Fruit fly (Drosophila melanogaster) whole organism, pupa: Measurements from ENCODE around the gene CG13991.

Source experiments
- CG10348 ChIP-seq: fragments of 200-800 bp; sonication (Bioruptor generic); IDR thresholded peaks from 2 replicates; pipeline ENCODE4 v1.3.6; 2022; ENCODE audit warnings: missing biosample characterization, missing genetic modification characterization
- CG12605 ChIP-seq: fragments of 200-800 bp; sonication (Bioruptor generic); IDR thresholded peaks from 2 replicates; pipeline ENCODE4 v1.3.6; 2022; ENCODE audit warnings: missing biosample characterization, missing genetic modification characterization
- CG13204 ChIP-seq: fragments of 200-800 bp; sonication (Bioruptor generic); optimal IDR thresholded peaks from 2 replicates; lab custom pipeline; 2018; ENCODE audit warnings: missing biosample characterization, mild to moderate bottlenecking, missing genetic modification characterization, moderate library complexity
- CG14655 ChIP-seq: fragments of 200-800 bp; sonication (Bioruptor generic); optimal IDR thresholded peaks from 3 replicates; lab custom pipeline; 2017; ENCODE audit warnings: mild to moderate bottlenecking, missing biosample characterization, missing genetic modification reagents, missing genetic modification characterization
- CG15710 ChIP-seq: fragments of 200-800 bp; sonication (Bioruptor generic); optimal IDR thresholded peaks from 2 replicates; lab custom pipeline; 2018; ENCODE audit warnings: missing biosample characterization, mild to moderate bottlenecking, missing genetic modification characterization, moderate library complexity
- CG17806 ChIP-seq: fragments of 200-800 bp; sonication (Bioruptor generic); optimal IDR thresholded peaks from 2 replicates; lab custom pipeline; 2018; ENCODE audit warnings: missing biosample characterization, mild to moderate bottlenecking, missing genetic modification characterization, moderate library complexity
- CG32121 ChIP-seq: fragments of 200-800 bp; sonication (Bioruptor generic); IDR thresholded peaks from 2 replicates; pipeline ENCODE4 v1.3.6; 2022; ENCODE audit warnings: missing biosample characterization, missing genetic modification characterization
- CG34367 ChIP-seq: fragments of 200-800 bp; sonication (Bioruptor generic); optimal IDR thresholded peaks from 2 replicates; lab custom pipeline; 2018; ENCODE audit warnings: missing biosample characterization, mild to moderate bottlenecking, missing genetic modification characterization
- CG4496 ChIP-seq: fragments of 200-800 bp; sonication (Bioruptor generic); IDR thresholded peaks from 3 replicates; pipeline ENCODE4 v1.3.6; 2022; ENCODE audit warnings: missing biosample characterization, missing genetic modification characterization
- CG8159 ChIP-seq: fragments of 200-800 bp; sonication (Bioruptor generic); optimal IDR thresholded peaks from 3 replicates; lab custom pipeline; 2018; ENCODE audit warnings: missing biosample characterization, mild to moderate bottlenecking, missing genetic modification characterization, moderate library complexity
- CG8301 ChIP-seq: fragments of 200-800 bp; sonication (Bioruptor generic); optimal IDR thresholded peaks from 2 replicates; lab custom pipeline; 2018; ENCODE audit warnings: missing biosample characterization, mild to moderate bottlenecking, missing genetic modification characterization
- CG9948 ChIP-seq: fragments of 200-800 bp; sonication (Bioruptor generic); optimal IDR thresholded peaks from 2 replicates; lab custom pipeline; 2018; ENCODE audit warnings: missing biosample characterization, mild to moderate bottlenecking, missing genetic modification characterization, moderate library complexity
- D1 ChIP-seq: fragments of 200-800 bp; sonication (Bioruptor generic); optimal IDR thresholded peaks from 2 replicates; lab custom pipeline; 2018; ENCODE audit warnings: missing biosample characterization, mild to moderate bottlenecking, missing genetic modification characterization, moderate library complexity
- EcR ChIP-seq: fragments of 200-800 bp; sonication (Bioruptor generic); optimal IDR thresholded peaks from 3 replicates; lab custom pipeline; 2019; ENCODE audit warnings: missing biosample characterization, missing genetic modification characterization, mild to moderate bottlenecking, moderate library complexity, missing genetic modification reagents
- Ets98B ChIP-seq: fragments of 200-800 bp; sonication (Bioruptor generic); IDR thresholded peaks from 2 replicates; pipeline ENCODE4 v1.3.6; 2022; ENCODE audit warnings: missing biosample characterization, missing genetic modification characterization
- Pif1A ChIP-seq: fragments of 200-800 bp; sonication (Bioruptor generic); optimal IDR thresholded peaks from 3 replicates; lab custom pipeline; 2016; ENCODE audit warnings: missing biosample characterization, missing genetic modification characterization
- Pif1B ChIP-seq: fragments of 200-800 bp; sonication (Bioruptor generic); optimal IDR thresholded peaks from 3 replicates; lab custom pipeline; 2016; ENCODE audit warnings: missing biosample characterization, missing genetic modification characterization
- Snoo ChIP-seq: fragments of 200-800 bp; sonication (Bioruptor generic); optimal IDR thresholded peaks from 3 replicates; lab custom pipeline; 2017; ENCODE audit warnings: missing biosample characterization, mild to moderate bottlenecking, missing genetic modification characterization, inconsistent platforms
- fd96Ca ChIP-seq: fragments of 200-800 bp; sonication (Bioruptor generic); IDR thresholded peaks from 3 replicates; pipeline ENCODE4 v1.3.6; 2022; ENCODE audit warnings: missing biosample characterization, missing genetic modification characterization
- gl ChIP-seq: fragments of 200-800 bp; sonication (Bioruptor generic); optimal IDR thresholded peaks from 2 replicates; lab custom pipeline; 2018; ENCODE audit warnings: missing biosample characterization, mild to moderate bottlenecking, missing genetic modification characterization
- rn ChIP-seq: fragments of 200-800 bp; sonication (Bioruptor generic); IDR thresholded peaks from 2 replicates; pipeline ENCODE4 v1.3.6; 2022; ENCODE audit warnings: missing biosample characterization, missing genetic modification characterization

Gene CG13991

DNA sequence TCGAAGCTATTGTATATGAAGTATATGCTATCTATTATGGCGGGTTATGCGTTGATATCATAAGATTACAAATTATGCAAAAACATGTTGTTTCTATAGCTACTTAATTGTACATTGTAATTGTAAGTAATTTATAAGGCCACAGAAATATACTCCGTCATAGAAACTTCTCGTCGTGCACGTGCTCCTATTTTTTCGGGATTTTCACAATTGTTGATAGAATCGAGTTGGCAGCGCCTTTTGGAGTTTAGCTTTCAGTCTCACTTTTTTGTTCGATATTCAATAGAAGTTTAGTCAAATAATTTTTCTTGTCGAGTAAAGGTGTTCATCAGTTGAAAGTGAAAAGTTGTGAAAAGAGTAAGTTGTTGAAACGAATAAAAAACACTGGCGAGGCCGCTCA, 21.0 kb upstream of the CG13991 start, which contains the start of gene CG31642:
Gene CG31642, plus strand, starts transcription at position 301 of the 400 bp plus-strand sequence.
- TF ChIP-seq CG15710 (tag; lab: Kevin White, UChicago) (no peak), Pif1B (GFP tag; lab: Kevin White, UChicago) (no peak), CG10348 (GFP tag; lab: Robert Waterston, UW) (no peak), Snoo (tag; lab: Kevin White, UChicago) (no peak), CG14655 (GFP tag; lab: Kevin White, UChicago) (no peak), Ets98B (GFP tag; lab: Robert Waterston, UW) (no peak), CG32121 (GFP tag; lab: Robert Waterston, UW) (no peak), CG8301 (tag; lab: Kevin White, UChicago) (no peak), CG12605 (no peak), CG13204 (GFP tag; lab: Kevin White, UChicago) (no peak), CG4496 (GFP tag; lab: Robert Waterston, UW) (no peak), CG8159 (no peak), rn (GFP tag; lab: Robert Waterston, UW) (no peak), fd96Ca (no peak), D1 (no peak)

DNA sequence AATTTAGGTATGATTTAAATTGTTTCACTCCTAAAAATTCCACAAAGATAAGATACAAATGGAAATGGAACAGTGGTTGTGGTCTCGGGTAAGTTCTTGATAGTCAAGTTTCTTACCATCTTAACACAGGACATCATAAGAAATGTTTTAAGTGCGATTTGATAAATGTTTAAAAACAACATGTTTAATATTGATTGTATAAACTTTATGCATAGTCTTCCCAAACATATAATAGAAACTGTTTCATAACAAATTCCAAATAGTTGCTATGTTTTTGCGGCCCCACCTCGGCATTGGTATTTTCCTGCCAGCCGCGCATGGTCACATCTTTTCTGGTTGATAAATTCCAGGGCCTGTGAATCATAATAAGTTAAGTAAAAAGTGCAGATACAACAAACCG, 14.4 kb upstream of the CG13991 start, which contains the start of gene Arpc4:
Gene Arpc4, plus strand, starts transcription at position 318 of the 400 bp plus-strand sequence.
- no peak for TF ChIP-seq Pif1A (GFP tag; lab: Kevin White, UChicago)
- no peak for TF ChIP-seq CG12605
- TF ChIP-seq D1 = peak; percentile 82
- no peak for TF ChIP-seq EcR (GFP tag; lab: Kevin White, UChicago)
- peak; percentile 54 for TF ChIP-seq CG15710 (tag; lab: Kevin White, UChicago)
- TF ChIP-seq CG13204 (GFP tag; lab: Kevin White, UChicago) = no peak
- TF ChIP-seq CG8159 = peak; percentile 59
- TF ChIP-seq Ets98B (GFP tag; lab: Robert Waterston, UW) = no peak; the same call in 1 of the 2 replicates
- TF ChIP-seq CG9948 = peak; percentile 45
- peak; percentile 60 for TF ChIP-seq CG17806 (tag; lab: Kevin White, UChicago)
- TF ChIP-seq Snoo (tag; lab: Kevin White, UChicago) = no peak
- TF ChIP-seq CG34367 (tag; lab: Kevin White, UChicago) = peak; percentile 41
- TF ChIP-seq CG32121 (GFP tag; lab: Robert Waterston, UW) = peak; percentile 38; the same call in 1 of the 2 replicates
- no peak for TF ChIP-seq CG14655 (GFP tag; lab: Kevin White, UChicago)
- TF ChIP-seq fd96Ca = no peak
- no peak for TF ChIP-seq CG8301 (tag; lab: Kevin White, UChicago)
- TF ChIP-seq rn (GFP tag; lab: Robert Waterston, UW) = no peak
- TF ChIP-seq CG4496 (GFP tag; lab: Robert Waterston, UW) = peak; percentile 79
- TF ChIP-seq CG10348 (GFP tag; lab: Robert Waterston, UW) = no peak
- no peak for TF ChIP-seq gl (tag; lab: Kevin White, UChicago)
- no peak for TF ChIP-seq Pif1B (GFP tag; lab: Kevin White, UChicago)

dm6 chr2L:6127478-6127877, 11.7 kb upstream of the CG13991 start, which contains the start of gene WDR79:
Gene WDR79 (minus strand): TSS chr2L:6127775.
- TF ChIP-seq CG14655 (GFP tag; lab: Kevin White, UChicago) (no peak), CG34367 (tag; lab: Kevin White, UChicago) (no peak), CG12605 (no peak), Pif1B (GFP tag; lab: Kevin White, UChicago) (no peak), CG13204 (GFP tag; lab: Kevin White, UChicago) (no peak), fd96Ca (no peak), CG8159 (no peak), Ets98B (GFP tag; lab: Robert Waterston, UW) (no peak), gl (tag; lab: Kevin White, UChicago) (no peak), EcR (GFP tag; lab: Kevin White, UChicago) (no peak), D1 (no peak), CG8301 (tag; lab: Kevin White, UChicago) (no peak), CG10348 (GFP tag; lab: Robert Waterston, UW) (no peak), CG9948 (no peak), CG15710 (tag; lab: Kevin White, UChicago) (no peak), rn (GFP tag; lab: Robert Waterston, UW) (no peak), CG4496 (GFP tag; lab: Robert Waterston, UW) (no peak), Pif1A (GFP tag; lab: Kevin White, UChicago) (no peak)

DNA sequence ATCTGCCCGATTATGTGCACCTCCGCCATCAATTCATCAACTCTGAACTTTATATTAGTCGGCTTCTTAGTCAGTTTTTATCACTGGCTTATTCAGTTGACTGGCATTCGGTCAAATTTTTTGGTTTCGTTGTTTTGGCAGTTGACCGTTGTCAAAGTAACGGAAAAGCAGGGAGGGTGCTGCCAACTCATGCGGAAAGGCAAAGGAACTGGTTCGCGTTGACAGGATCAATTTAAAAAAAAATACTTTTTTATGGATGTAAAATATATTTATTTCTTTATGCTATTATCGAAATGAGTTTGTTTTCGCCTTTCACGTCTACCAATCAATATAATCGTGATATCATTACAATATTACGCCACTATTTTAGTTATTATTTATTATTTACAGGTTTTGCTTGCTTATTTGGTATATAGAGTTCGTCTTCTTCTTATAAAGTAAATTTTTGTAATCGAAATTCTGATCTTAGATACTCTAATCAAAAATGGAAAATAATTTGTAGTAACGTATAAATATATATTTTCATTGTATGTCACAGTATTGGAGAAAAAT, 8.6 kb upstream of the CG13991 start, which contains the start of the genes B9d2, tctn and CG9222:
Gene B9d2, minus strand, starts transcription at position 130 of the 552 bp plus-strand sequence.
Gene tctn, minus strand, starts transcription at position 130 of the 552 bp plus-strand sequence.
Gene CG9222, plus strand, starts transcription at position 502 of the 552 bp plus-strand sequence.
- no peak for TF ChIP-seq CG10348 (GFP tag; lab: Robert Waterston, UW)
- TF ChIP-seq Ets98B (GFP tag; lab: Robert Waterston, UW) = no peak
- TF ChIP-seq EcR (GFP tag; lab: Kevin White, UChicago) = no peak
- no peak for TF ChIP-seq Pif1A (GFP tag; lab: Kevin White, UChicago)
- no peak for TF ChIP-seq CG8159
- TF ChIP-seq CG14655 (GFP tag; lab: Kevin White, UChicago) = no peak
- TF ChIP-seq CG15710 (tag; lab: Kevin White, UChicago) = no peak
- TF ChIP-seq CG4496 (GFP tag; lab: Robert Waterston, UW) = no peak
- no peak for TF ChIP-seq CG32121 (GFP tag; lab: Robert Waterston, UW)
- no peak for TF ChIP-seq rn (GFP tag; lab: Robert Waterston, UW)

DNA sequence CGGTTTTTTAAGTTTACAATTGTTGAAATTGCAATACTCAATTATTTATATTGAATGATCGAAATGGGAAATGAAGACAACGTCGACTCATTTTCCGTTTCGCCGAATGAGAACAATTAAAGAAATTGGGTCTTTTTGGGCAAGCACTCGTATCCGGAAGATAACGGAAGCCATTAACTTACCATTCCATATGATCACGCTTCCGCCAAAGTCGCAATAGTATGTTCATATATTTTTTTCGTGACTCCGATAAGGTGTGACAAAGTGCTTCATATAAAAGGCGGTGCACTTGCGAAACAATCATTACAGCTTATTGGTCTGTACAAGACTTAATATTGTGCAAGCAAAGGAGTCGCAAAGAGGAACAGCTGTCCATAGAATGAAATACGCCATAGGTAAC, 12.5 kb downstream of the CG13991 start, which contains the start of gene Muc26B:
Gene Muc26B, plus strand, starts transcription at position 301 of the 400 bp plus-strand sequence.
- no peak for TF ChIP-seq fd96Ca
- no peak for TF ChIP-seq Snoo (tag; lab: Kevin White, UChicago)
- no peak for TF ChIP-seq CG8301 (tag; lab: Kevin White, UChicago)
- TF ChIP-seq CG10348 (GFP tag; lab: Robert Waterston, UW) = no peak
- no peak for TF ChIP-seq CG32121 (GFP tag; lab: Robert Waterston, UW)
- TF ChIP-seq CG9948 = no peak
- TF ChIP-seq CG12605 = no peak
- no peak for TF ChIP-seq CG15710 (tag; lab: Kevin White, UChicago)
- no peak for TF ChIP-seq CG14655 (GFP tag; lab: Kevin White, UChicago)
- TF ChIP-seq CG4496 (GFP tag; lab: Robert Waterston, UW) = no peak
- no peak for TF ChIP-seq D1
- TF ChIP-seq EcR (GFP tag; lab: Kevin White, UChicago) = no peak
